Worm (Caenorhabditis elegans) whole organism, late embryonic: Measurements from ENCODE around the gene crn-5.
A peak's percentile ranks its signal among the peaks of the same experiment; 100 is the strongest.

Experiments
- C08G9.2 ChIP-seq: sonication (generic microtip); optimal IDR thresholded peaks from 2 replicates; lab custom pipeline; 2016; ENCODE audit warnings: mild to moderate bottlenecking, missing genetic modification characterization, moderate library complexity, missing compliant biosample characterization
- C38D4.7 ChIP-seq: fragments of 200-800 bp; sonication (Bioruptor generic); optimal IDR thresholded peaks from 2 replicates; lab custom pipeline; 2018; ENCODE audit warnings: mild to moderate bottlenecking, missing genetic modification characterization, moderate library complexity, missing compliant biosample characterization
- F13H6.1 ChIP-seq: sonication (generic microtip); optimal IDR thresholded peaks from 2 replicates; lab custom pipeline; 2016; ENCODE audit warnings: missing genetic modification characterization, missing compliant biosample characterization
- T23F11.4 ChIP-seq: fragments of 200-800 bp; sonication (Bioruptor generic); optimal IDR thresholded peaks from 2 replicates; lab custom pipeline; 2018; ENCODE audit warnings: mild to moderate bottlenecking, missing genetic modification characterization, missing compliant biosample characterization
- Y22D7AL.16 ChIP-seq: sonication (generic microtip); optimal IDR thresholded peaks from 2 replicates; lab custom pipeline; 2016; ENCODE audit warnings: missing genetic modification characterization, missing compliant biosample characterization
- ceh-18 ChIP-seq: sonication (generic microtip); optimal IDR thresholded peaks from 2 replicates; lab custom pipeline; 2016; ENCODE audit warnings: missing genetic modification characterization, missing compliant biosample characterization
- ceh-19 ChIP-seq: fragments of 200-800 bp; sonication (Bioruptor generic); optimal IDR thresholded peaks from 2 replicates; lab custom pipeline; 2018; ENCODE audit warnings: mild to moderate bottlenecking, missing genetic modification characterization, missing compliant biosample characterization
- ceh-2 ChIP-seq: sonication (generic microtip); optimal IDR thresholded peaks from 2 replicates; lab custom pipeline; 2016; ENCODE audit warnings: missing genotype, missing genetic modification characterization, missing compliant biosample characterization
- ceh-22 ChIP-seq: sonication (generic microtip); optimal IDR thresholded peaks from 2 replicates; lab custom pipeline; 2017; ENCODE audit warnings: missing biosample characterization, missing genetic modification characterization
- ceh-24 ChIP-seq: sonication (generic microtip); optimal IDR thresholded peaks from 2 replicates; lab custom pipeline; 2016; ENCODE audit warnings: mild to moderate bottlenecking, missing genetic modification characterization, missing compliant biosample characterization
- ceh-31 ChIP-seq: sonication (generic microtip); optimal IDR thresholded peaks from 2 replicates; lab custom pipeline; 2016; ENCODE audit warnings: missing genetic modification characterization, missing compliant biosample characterization
- ceh-34 ChIP-seq: sonication (generic microtip); optimal IDR thresholded peaks from 2 replicates; lab custom pipeline; 2016; ENCODE audit warnings: mild to moderate bottlenecking, missing genetic modification characterization, missing compliant biosample characterization
- ceh-6 ChIP-seq: fragments of 200-800 bp; sonication (Bioruptor generic); optimal IDR thresholded peaks from 2 replicates; lab custom pipeline; 2018; ENCODE audit warnings: mild to moderate bottlenecking, missing genetic modification characterization, missing compliant biosample characterization
- ceh-9 ChIP-seq: sonication (generic microtip); optimal IDR thresholded peaks from 2 replicates; lab custom pipeline; 2016; ENCODE audit warnings: mild to moderate bottlenecking, missing genetic modification characterization, inconsistent platforms, missing compliant biosample characterization
- che-1 ChIP-seq: sonication (generic microtip); optimal IDR thresholded peaks from 2 replicates; lab custom pipeline; 2016; ENCODE audit warnings: mild to moderate bottlenecking, missing genetic modification characterization, missing compliant biosample characterization
- dmd-4 ChIP-seq: sonication (generic microtip); optimal IDR thresholded peaks from 2 replicates; lab custom pipeline; 2016; ENCODE audit warnings: borderline replicate concordance, missing genetic modification characterization, missing compliant biosample characterization
- dve-1 ChIP-seq: sonication (generic microtip); optimal IDR thresholded peaks from 2 replicates; lab custom pipeline; 2017; ENCODE audit warnings: antibody characterized with exemption, mild to moderate bottlenecking, missing genetic modification characterization, missing compliant biosample characterization
- elt-2 ChIP-seq: sonication (generic microtip); optimal IDR thresholded peaks from 2 replicates; lab custom pipeline; 2016; ENCODE audit warnings: missing genetic modification reagents, missing genetic modification characterization, missing compliant biosample characterization
- eyg-1 ChIP-seq: sonication (generic microtip); optimal IDR thresholded peaks from 2 replicates; lab custom pipeline; 2016; ENCODE audit warnings: missing genotype, missing genetic modification characterization, missing compliant biosample characterization
- fkh-10 ChIP-seq: fragments of 150-350 bp; optimal IDR thresholded peaks from 2 replicates; lab custom pipeline; 2014; ENCODE audit warnings: missing biosample characterization, missing genetic modification reagents, missing genetic modification characterization
- fkh-6 ChIP-seq: sonication (generic microtip); optimal IDR thresholded peaks from 2 replicates; lab custom pipeline; 2016; ENCODE audit warnings: missing genetic modification characterization, missing compliant biosample characterization
- hlh-15 ChIP-seq: sonication (generic microtip); optimal IDR thresholded peaks from 2 replicates; lab custom pipeline; 2016; ENCODE audit warnings: missing genetic modification characterization, missing compliant biosample characterization
- hlh-30 ChIP-seq: sonication (generic microtip); optimal IDR thresholded peaks from 2 replicates; lab custom pipeline; 2017; ENCODE audit warnings: antibody characterized with exemption, missing genetic modification characterization, missing compliant biosample characterization; ENCODE audit not compliant: insufficient read depth
- hlh-6 ChIP-seq: sonication (generic microtip); optimal IDR thresholded peaks from 2 replicates; lab custom pipeline; 2016; ENCODE audit warnings: missing genotype, missing genetic modification characterization, missing compliant biosample characterization
- lim-6 ChIP-seq: sonication (generic microtip); optimal IDR thresholded peaks from 2 replicates; lab custom pipeline; 2016; ENCODE audit warnings: missing genetic modification characterization, missing compliant biosample characterization
- mec-3 ChIP-seq: sonication (generic microtip); optimal IDR thresholded peaks from 2 replicates; lab custom pipeline; 2016; ENCODE audit warnings: borderline replicate concordance, missing genetic modification characterization, missing compliant biosample characterization
- nfya-1 ChIP-seq: sonication (generic microtip); optimal IDR thresholded peaks from 2 replicates; lab custom pipeline; 2017; ENCODE audit warnings: missing genetic modification characterization, mild to moderate bottlenecking, missing compliant biosample characterization, antibody characterized with exemption, moderate library complexity
- nhr-11 ChIP-seq: fragments of 150-350 bp; optimal IDR thresholded peaks from 2 replicates; lab custom pipeline; 2014; ENCODE audit warnings: missing biosample characterization, missing genetic modification characterization
- nhr-232 ChIP-seq: sonication (generic microtip); optimal IDR thresholded peaks from 2 replicates; lab custom pipeline; 2016; ENCODE audit warnings: missing genetic modification characterization, missing compliant biosample characterization
- npax-4 ChIP-seq: sonication (generic microtip); optimal IDR thresholded peaks from 2 replicates; lab custom pipeline; 2016; ENCODE audit warnings: missing genetic modification characterization, missing compliant biosample characterization
- odd-2 ChIP-seq: sonication (generic microtip); optimal IDR thresholded peaks from 2 replicates; lab custom pipeline; 2017; ENCODE audit warnings: antibody characterized with exemption, mild to moderate bottlenecking, missing genetic modification characterization, missing compliant biosample characterization
- pha-2 ChIP-seq: sonication (generic microtip); optimal IDR thresholded peaks from 2 replicates; lab custom pipeline; 2017; ENCODE audit warnings: mild to moderate bottlenecking, missing genetic modification characterization, missing compliant biosample characterization
- pha-4 ChIP-seq: fragments of 150-350 bp; optimal IDR thresholded peaks from 2 replicates; lab custom pipeline; 2018; ENCODE audit warnings: missing biosample characterization, missing genetic modification reagents, missing genetic modification characterization
- pqm-1 ChIP-seq: sonication (generic microtip); optimal IDR thresholded peaks from 2 replicates; lab custom pipeline; 2016; ENCODE audit warnings: missing genetic modification characterization, missing compliant biosample characterization
- pros-1 ChIP-seq: fragments of 150-350 bp; optimal IDR thresholded peaks from 2 replicates; lab custom pipeline; 2014; ENCODE audit warnings: missing biosample characterization, missing genetic modification reagents, missing genetic modification characterization
- rnt-1 ChIP-seq: sonication (generic microtip); optimal IDR thresholded peaks from 2 replicates; lab custom pipeline; 2016; ENCODE audit warnings: missing genetic modification characterization, missing compliant biosample characterization
- sdc-2 ChIP-seq: sonication (generic microtip); optimal IDR thresholded peaks from 2 replicates; lab custom pipeline; 2016; ENCODE audit warnings: missing genotype, missing genetic modification characterization, missing compliant biosample characterization
- tbx-2 ChIP-seq: sonication (generic microtip); optimal IDR thresholded peaks from 2 replicates; lab custom pipeline; 2016; ENCODE audit warnings: missing genetic modification characterization, missing compliant biosample characterization
- unc-3 ChIP-seq, 2 experiments: fragments of 200-800 bp in 1 of 2; sonication (Bioruptor generic) in 1 of 2; sonication (generic microtip) in 1 of 2; conservative IDR thresholded peaks in 1 of 2; optimal IDR thresholded peaks in 1 of 2; 2 replicates each; pipeline versions ENCODE4 v1.3.6 to Lab custom; 2016 to 2022; ENCODE audit warnings: missing compliant biosample characterization in 2 of 2, missing genetic modification characterization in 2 of 2, missing genetic modification reagents in 1 of 2
- unc-42 ChIP-seq: sonication (generic microtip); optimal IDR thresholded peaks from 2 replicates; lab custom pipeline; 2016; ENCODE audit warnings: missing genotype, missing genetic modification characterization, missing compliant biosample characterization
- unc-55 ChIP-seq: sonication (generic microtip); optimal IDR thresholded peaks from 2 replicates; lab custom pipeline; 2017; ENCODE audit warnings: missing biosample characterization, missing genetic modification reagents, missing genetic modification characterization
- unc-86 ChIP-seq: sonication (generic microtip); optimal IDR thresholded peaks from 2 replicates; lab custom pipeline; 2016; ENCODE audit warnings: missing genetic modification characterization, missing compliant biosample characterization
- ztf-16 ChIP-seq: sonication (generic microtip); optimal IDR thresholded peaks from 2 replicates; lab custom pipeline; 2017; ENCODE audit warnings: missing genetic modification characterization, missing compliant biosample characterization

Gene crn-5

DNA sequence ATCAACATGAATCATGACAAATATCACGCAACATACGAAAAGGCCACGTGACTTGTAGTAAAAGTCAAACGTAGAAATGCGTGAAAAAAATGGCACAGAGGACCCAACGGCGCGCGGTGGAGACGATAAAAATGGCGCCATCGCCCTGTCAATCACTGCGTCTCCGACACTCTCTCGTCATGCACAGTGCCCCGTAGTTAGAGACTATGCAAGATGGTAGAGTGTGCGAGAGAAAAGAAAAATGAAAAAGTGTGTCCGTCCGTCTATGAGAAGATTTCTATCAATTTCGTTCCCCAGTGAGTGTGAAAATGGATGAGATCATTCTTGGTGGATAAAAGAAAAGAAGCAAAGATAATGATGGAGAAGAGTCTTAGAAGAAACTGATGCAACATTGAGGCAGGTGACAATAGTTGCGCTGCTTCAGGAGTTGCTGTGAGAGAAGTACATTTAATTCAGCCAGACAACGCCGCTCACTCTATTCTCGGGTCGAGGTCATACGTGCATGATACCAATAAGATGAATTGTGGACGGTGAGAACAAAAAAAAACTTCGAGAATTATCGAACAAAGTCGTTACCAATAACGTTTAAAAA is 37.0 kb upstream of the crn-5 start (continued):
- TF ChIP-seq ceh-9 (no peak), ceh-31 (no peak), npax-4 (no peak), ceh-6 (no peak), nhr-232 (tag; lab: Kevin White, UChicago) (no peak), ceh-18 (tag; lab: Kevin White, UChicago) (peak; percentile 55), F13H6.1 (tag; lab: Kevin White, UChicago) (no peak), ceh-34 (tag; lab: Kevin White, UChicago) (no peak), fkh-10 (GFP tag; lab: Kevin White, UChicago) (no peak), ceh-24 (tag; lab: Kevin White, UChicago) (no peak), nhr-11 (tag; lab: Kevin White, UChicago) (no peak), hlh-6 (tag; lab: Kevin White, UChicago) (no peak), unc-86 (tag; lab: Kevin White, UChicago) (no peak)

DNA sequence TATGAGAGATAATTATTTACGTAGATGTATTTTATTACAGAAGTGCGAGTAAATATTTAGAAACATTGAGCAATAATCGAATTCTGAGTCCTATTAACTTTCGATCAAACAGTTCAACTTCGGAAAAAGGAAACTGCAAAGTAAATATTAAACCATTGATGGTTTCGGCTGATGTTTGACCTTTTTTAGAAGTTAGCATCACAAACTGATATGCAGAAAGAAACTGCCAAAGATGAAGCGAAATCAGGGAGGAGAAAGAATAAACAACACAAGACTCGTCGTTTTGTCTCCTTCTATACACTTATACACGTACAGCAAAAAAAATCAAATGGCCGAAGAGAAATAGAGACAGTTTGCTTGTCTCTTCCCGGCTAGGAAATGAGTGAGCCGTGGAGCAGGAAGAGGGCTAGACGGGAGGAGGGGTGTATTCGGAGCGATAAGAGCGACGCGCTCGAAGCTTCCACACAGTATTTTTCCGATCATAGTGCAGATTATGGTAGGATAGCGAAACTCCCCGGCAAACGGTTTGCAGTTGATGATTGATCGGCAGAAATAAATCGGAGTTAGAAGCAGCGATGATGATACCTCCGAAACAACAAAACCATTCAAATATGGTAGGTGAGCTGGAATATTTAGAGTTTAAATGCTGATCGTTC is 35.9 kb upstream of the crn-5 start:
- TF ChIP-seq dve-1 (tag; lab: Kevin White, UChicago) (no peak), elt-2 (tag; lab: Kevin White, UChicago) (peak; percentile 25), ztf-16 (tag; lab: Kevin White, UChicago) (no peak)

DNA sequence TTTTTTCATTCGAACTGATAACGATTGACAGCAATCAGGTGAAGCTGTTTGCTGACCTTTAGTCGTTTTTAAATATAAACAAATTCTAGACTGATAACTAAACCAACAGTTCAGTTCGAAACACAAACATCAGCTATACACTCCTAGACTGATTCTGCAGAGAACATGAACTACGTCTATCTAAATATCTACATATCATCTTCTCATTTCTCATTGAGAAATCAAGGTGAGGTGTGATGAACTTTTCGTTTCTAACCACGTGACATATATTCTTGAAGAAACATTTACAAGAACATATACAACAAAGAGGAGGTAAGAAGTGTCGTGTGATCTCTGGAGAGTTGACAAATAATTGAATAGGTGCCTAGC is 35.4 kb upstream of the crn-5 start:
- TF ChIP-seq hlh-15 (tag; lab: Kevin White, UChicago) (no peak), nfya-1 (no peak), hlh-30 (tag; lab: Kevin White, UChicago) (peak; percentile 43)

DNA sequence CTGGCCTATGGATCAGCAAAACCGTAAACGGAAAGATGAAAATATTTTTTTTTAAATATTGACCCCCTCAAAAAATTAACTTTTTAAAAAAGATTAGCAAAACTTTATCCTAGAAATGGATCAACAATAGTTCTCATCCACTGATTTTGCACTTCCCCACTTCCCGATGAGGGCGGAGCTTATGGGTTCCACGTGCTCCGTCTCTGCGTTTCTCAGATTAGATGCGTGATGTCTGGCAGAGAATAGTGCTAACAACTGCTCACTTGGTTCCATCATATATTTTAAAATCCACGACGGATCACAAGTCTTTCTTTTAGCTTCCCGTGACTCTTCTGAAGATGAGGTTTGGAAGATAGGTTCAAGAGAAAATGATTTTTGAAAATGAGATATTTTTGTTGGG is 34.2 kb upstream of the crn-5 start:
- peak; percentile 50 for TF ChIP-seq hlh-30 (tag; lab: Kevin White, UChicago)
- no peak for TF ChIP-seq C08G9.2 (tag; lab: Kevin White, UChicago)

DNA sequence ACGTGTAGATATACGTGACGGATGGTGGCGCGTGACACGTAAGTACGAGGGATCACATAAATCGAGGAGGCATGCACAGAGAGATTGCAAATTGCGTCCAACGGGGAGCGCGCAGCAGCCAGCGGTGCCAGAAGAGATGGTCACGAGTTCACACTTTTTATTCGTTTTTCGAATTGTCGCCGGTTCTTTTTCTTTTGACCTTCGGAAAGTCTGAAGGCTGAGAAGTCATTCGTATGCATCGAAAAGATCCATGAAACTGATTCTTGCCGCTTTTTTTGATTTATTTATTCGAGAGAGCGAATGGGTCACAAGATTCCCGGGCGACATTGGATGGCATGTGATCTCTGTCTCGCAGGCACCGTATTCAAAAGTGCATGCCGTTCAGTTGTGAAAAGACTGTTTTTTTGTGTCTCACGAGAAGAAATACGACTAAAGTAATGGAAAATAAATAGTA is 33.6 kb upstream of the crn-5 start:
- no peak for TF ChIP-seq T23F11.4 (GFP tag; lab: Kevin White, UChicago)
- no peak for TF ChIP-seq unc-3 (GFP tag; conservative IDR thresholded peaks at IDR 0.05; lab: Robert Waterston, UW)
- no peak for TF ChIP-seq unc-3 (tag; optimal IDR thresholded peaks at IDR 0.05; lab: Kevin White, UChicago)
- TF ChIP-seq eyg-1 (tag; lab: Kevin White, UChicago), result no peak
- no peak for TF ChIP-seq mec-3 (tag; lab: Kevin White, UChicago)
- TF ChIP-seq lim-6, result no peak
- TF ChIP-seq ceh-2 (tag; lab: Kevin White, UChicago), result no peak
- no peak for TF ChIP-seq pha-2
- TF ChIP-seq ceh-9, result no peak
- peak; percentile 11 for TF ChIP-seq tbx-2
- no peak for TF ChIP-seq pha-4 (tag; lab: Kevin White, UChicago)
- no peak for TF ChIP-seq fkh-10 (GFP tag; lab: Kevin White, UChicago)
- TF ChIP-seq pros-1 (tag; lab: Kevin White, UChicago), result no peak
- TF ChIP-seq sdc-2 (tag; lab: Kevin White, UChicago), result no peak
- TF ChIP-seq hlh-6 (tag; lab: Kevin White, UChicago), result no peak
- no peak for TF ChIP-seq ztf-16 (tag; lab: Kevin White, UChicago)
- TF ChIP-seq unc-42 (tag; lab: Kevin White, UChicago), result peak; percentile 49
- TF ChIP-seq unc-86 (tag; lab: Kevin White, UChicago), result no peak
- no peak for TF ChIP-seq dmd-4 (tag; lab: Kevin White, UChicago)
- no peak for TF ChIP-seq odd-2 (tag; lab: Kevin White, UChicago)
- TF ChIP-seq ceh-24 (tag; lab: Kevin White, UChicago), result no peak
- TF ChIP-seq ceh-18 (tag; lab: Kevin White, UChicago), result peak; percentile 17
- no peak for TF ChIP-seq unc-55 (GFP tag; lab: Kevin White, UChicago)
- TF ChIP-seq ceh-19 (GFP tag; lab: Kevin White, UChicago), result no peak
- no peak for TF ChIP-seq ceh-22 (tag; lab: Kevin White, UChicago)
- no peak for TF ChIP-seq rnt-1 (tag; lab: Kevin White, UChicago)
- no peak for TF ChIP-seq fkh-6 (tag; lab: Kevin White, UChicago)
- TF ChIP-seq che-1 (tag; lab: Kevin White, UChicago), result no peak
- no peak for TF ChIP-seq Y22D7AL.16 (tag; lab: Kevin White, UChicago)
- TF ChIP-seq pqm-1, result no peak
- no peak for TF ChIP-seq C38D4.7 (GFP tag; lab: Kevin White, UChicago)
